Worm (Caenorhabditis elegans): ENCODE data around the gene anat-1.

DNA sequence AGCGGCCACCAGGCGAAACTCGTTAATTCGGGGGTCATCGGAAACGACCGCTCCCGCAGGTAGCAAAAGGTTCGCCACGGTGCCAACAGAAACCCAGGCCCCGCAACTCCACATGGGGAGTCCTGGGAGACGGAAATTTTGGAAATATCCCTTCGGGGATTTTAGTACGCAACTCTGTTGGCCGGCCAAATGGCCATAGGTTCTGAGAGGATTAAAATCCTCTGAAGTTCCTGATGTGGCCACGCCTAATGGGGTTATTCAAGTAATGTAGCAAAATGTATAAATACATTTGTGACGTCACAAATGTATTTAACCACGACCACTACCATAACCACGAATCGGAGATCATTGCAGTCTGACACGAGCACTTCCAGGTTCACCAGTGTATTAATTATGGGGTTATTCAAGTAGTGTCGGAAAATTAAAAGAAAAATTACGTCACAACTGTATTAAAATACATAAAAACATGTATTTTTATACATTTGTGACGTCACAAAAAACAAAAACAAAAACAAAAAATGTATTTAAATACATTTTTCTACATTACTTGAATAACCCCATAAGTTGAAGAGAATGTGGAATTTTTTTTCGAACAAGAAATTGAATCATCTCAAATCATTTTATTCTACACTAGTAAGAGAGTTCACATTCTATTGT is 22.8 kb downstream of the anat-1 start:
- no peak for TF ChIP-seq B0035.1 (tag; optimal IDR thresholded peaks at IDR 0.05)
- no peak for TF ChIP-seq fkh-3 (tag; optimal IDR thresholded peaks at IDR 0.05)
- TF ChIP-seq madf-10 (tag; optimal IDR thresholded peaks at IDR 0.05): no peak
- 0 out of 2 replicates have a peak, but pooled peaks have one; percentile 11 for TF ChIP-seq madf-8 (GFP tag; conservative IDR thresholded peaks at IDR 0.05)
- TF ChIP-seq F55B11.4 (tag; optimal IDR thresholded peaks at IDR 0.05; ENCODE audit: borderline replicate concordance, insufficient read depth): no peak
- TF ChIP-seq nfya-2 (GFP tag; IDR thresholded peaks at IDR 0.05): no peak

Data from whole organism, young adult.